Worm (Caenorhabditis elegans): Measurements from ENCODE around the gene srj-13.

ce11 chrV:7414909-7415308 lies 12.5 kb downstream of the srj-13 start, which contains the start of gene F18E3.12:
- TF ChIP-seq mdl-1 (tag; optimal IDR thresholded peaks at IDR 0.05) (no peak), ztf-11 (tag; optimal IDR thresholded peaks at IDR 0.05) (no peak)

All from whole organism, L2 larva.